Fruit fly (Drosophila melanogaster): Measurements from ENCODE around the gene CG6418.
A peak's percentile ranks its signal among the peaks of the same experiment; 100 is the strongest.

The CG6418 gene

DNA sequence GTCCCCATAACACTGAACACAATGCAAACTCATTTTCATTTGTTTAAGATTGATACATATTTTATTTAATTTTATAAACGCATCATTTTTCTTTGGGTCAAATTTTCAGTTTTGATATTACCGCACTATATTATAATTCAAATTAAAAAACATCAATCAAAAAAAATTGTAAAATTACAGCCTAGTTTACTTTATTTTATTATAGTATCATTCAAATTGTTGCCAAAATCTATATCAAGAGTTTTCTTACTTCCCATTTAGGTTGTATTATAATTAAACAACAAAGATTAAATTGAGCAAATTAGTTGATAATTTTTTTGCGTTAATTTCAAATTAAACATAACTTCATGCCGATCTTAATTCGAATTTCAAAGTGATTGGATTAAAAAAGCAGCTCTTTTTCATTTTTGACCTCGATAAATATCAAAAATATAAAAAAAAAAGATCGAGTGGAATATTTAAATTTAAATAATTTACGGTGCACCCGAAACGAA lies 26.9 kb downstream of the CG6418 start (continued):
- TF ChIP-seq ato (GFP tag; IDR thresholded peaks at IDR 0.05; ENCODE audit: partially characterized antibody) (no peak), slbo (GFP tag; IDR thresholded peaks at IDR 0.05) (no peak), CG34376 (GFP tag; optimal IDR thresholded peaks at IDR 0.05) (no peak), CG13894 (tag; optimal IDR thresholded peaks at IDR 0.05) (no peak), CG17802 (tag; optimal IDR thresholded peaks at IDR 0.05) (no peak), Antp (GFP tag; optimal IDR thresholded peaks at IDR 0.05) (no peak), zf30C (GFP tag; optimal IDR thresholded peaks at IDR 0.05) (no peak), Hr3 (GFP tag; optimal IDR thresholded peaks at IDR 0.05) (peak; percentile 50), Doc3 (GFP tag; IDR thresholded peaks at IDR 0.05; ENCODE audit: partially characterized antibody) (no peak), Bgb (GFP tag; IDR thresholded peaks at IDR 0.05; ENCODE audit: partially characterized antibody) (no peak), odd (GFP tag; optimal IDR thresholded peaks at IDR 0.05) (no peak), tll (GFP tag; optimal IDR thresholded peaks at IDR 0.05) (no peak), CG1233 (GFP tag; optimal IDR thresholded peaks at IDR 0.05) (no peak), CG17829 (tag; optimal IDR thresholded peaks at IDR 0.05) (peak; percentile 21), Bdp1 (GFP tag; optimal IDR thresholded peaks at IDR 0.05) (no peak), CG3838 (GFP tag; optimal IDR thresholded peaks at IDR 0.05) (no peak), CG33557 (GFP tag; optimal IDR thresholded peaks at IDR 0.05) (no peak), grn (GFP tag; optimal IDR thresholded peaks at IDR 0.05) (no peak), pum (GFP tag; optimal IDR thresholded peaks at IDR 0.05) (no peak), sug (tag; optimal IDR thresholded peaks at IDR 0.05) (no peak), CG3407 (GFP tag; optimal IDR thresholded peaks at IDR 0.05) (no peak), CG8924 (tag; optimal IDR thresholded peaks at IDR 0.05) (no peak), Fer1 (GFP tag; optimal IDR thresholded peaks at IDR 0.05) (no peak), H2.0 (GFP tag; IDR thresholded peaks at IDR 0.05) (no peak), eve (GFP tag; optimal IDR thresholded peaks at IDR 0.05) (no peak), gcm (GFP tag; optimal IDR thresholded peaks at IDR 0.05) (no peak), HHEX (GFP tag; optimal IDR thresholded peaks at IDR 0.05) (no peak), az2 (GFP tag; optimal IDR thresholded peaks at IDR 0.05) (peak; percentile 36), salm (tag; optimal IDR thresholded peaks at IDR 0.05) (no peak), nau (GFP tag; optimal IDR thresholded peaks at IDR 0.05) (no peak), CG3726 (GFP tag; IDR thresholded peaks at IDR 0.05) (no peak), NK7.1 (GFP tag; optimal IDR thresholded peaks at IDR 0.05) (no peak), CG5245 (GFP tag; optimal IDR thresholded peaks at IDR 0.05) (no peak), Ada2b (GFP tag; IDR thresholded peaks at IDR 0.05) (no peak), Med (GFP tag) (no peak), gt (GFP tag; IDR thresholded peaks at IDR 0.05) (no peak), CG6272 (GFP tag; IDR thresholded peaks at IDR 0.05) (no peak), ftz-f1 (GFP tag; optimal IDR thresholded peaks at IDR 0.05) (no peak), CG18476 (GFP tag; optimal IDR thresholded peaks at IDR 0.05) (peak; percentile 34), ac (GFP tag; optimal IDR thresholded peaks at IDR 0.05) (no peak), Sox100B (GFP tag; optimal IDR thresholded peaks at IDR 0.05) (peak; percentile 60), CG1529 (GFP tag; optimal IDR thresholded peaks at IDR 0.05) (no peak), E2f1 (GFP tag; IDR thresholded peaks at IDR 0.05) (no peak), NC2β (GFP tag; optimal IDR thresholded peaks at IDR 0.05) (no peak), CG43689 (GFP tag; IDR thresholded peaks at IDR 0.05) (no peak), ERR (GFP tag; optimal IDR thresholded peaks at IDR 0.05) (no peak), usp (GFP tag; optimal IDR thresholded peaks at IDR 0.05) (no peak), ap (GFP tag; IDR thresholded peaks at IDR 0.05) (no peak), CG4424 (GFP tag; optimal IDR thresholded peaks at IDR 0.05) (peak; percentile 40), pb (GFP tag; optimal IDR thresholded peaks at IDR 0.05) (no peak), knrl (GFP tag; IDR thresholded peaks at IDR 0.05; ENCODE audit: partially characterized antibody) (no peak), CG7357 (GFP tag; IDR thresholded peaks at IDR 0.05) (no peak)
